Fruit fly (Drosophila melanogaster) whole organism, wandering third instar larva: Measurements from ENCODE around the gene CG6761.
A peak's percentile ranks its signal among the peaks of the same experiment; 100 is the strongest.

Experiments
- Dif ChIP-seq: fragments of 200-275, 200-300 bp; sonication (Bioruptor generic); optimal IDR thresholded peaks from 2 replicates; lab custom pipeline; 2018; ENCODE audit warnings: missing biosample characterization, missing genetic modification characterization; ENCODE audit not compliant: partially characterized antibody
- HLH106 ChIP-seq: fragments of 200-800 bp; optimal IDR thresholded peaks from 3 replicates; lab custom pipeline; 2019; ENCODE audit warnings: missing biosample characterization, mild to moderate bottlenecking, missing genetic modification characterization, moderate library complexity
- Hr83 ChIP-seq: fragments of 200-300 bp; sonication (Bioruptor generic); optimal IDR thresholded peaks from 2 replicates; lab custom pipeline; 2016; ENCODE audit warnings: missing biosample characterization, mild to moderate bottlenecking, missing genetic modification characterization, moderate library complexity; ENCODE audit not compliant: poor library complexity, severe bottlenecking
- Jra ChIP-seq: sonication (Bioruptor generic); optimal IDR thresholded peaks from 2 replicates; lab custom pipeline; 2016; ENCODE audit warnings: missing biosample characterization, missing genetic modification characterization
- Myc ChIP-seq: fragments of >200 bp; optimal IDR thresholded peaks from 2 replicates; lab custom pipeline; 2017
- Vsx2 ChIP-seq: fragments of 200-300, 225-300 bp; sonication (Bioruptor generic); optimal IDR thresholded peaks from 2 replicates; lab custom pipeline; 2018; ENCODE audit warnings: missing biosample characterization, missing genetic modification characterization; ENCODE audit not compliant: partially characterized antibody
- brk ChIP-seq: fragments of 200-800 bp; sonication (Bioruptor generic); optimal IDR thresholded peaks from 2 replicates; lab custom pipeline; 2016; ENCODE audit warnings: missing biosample characterization, mild to moderate bottlenecking, missing genetic modification characterization
- dl ChIP-seq, 2 experiments: fragments of 175-275, 200-275 bp in 1 of 2; fragments of 200-275 bp in 1 of 2; sonication (Bioruptor generic); optimal IDR thresholded peaks; lab custom pipeline; 2018; ENCODE audit warnings: mild to moderate bottlenecking in 2 of 2, missing biosample characterization in 2 of 2, missing genetic modification characterization in 2 of 2, moderate library complexity in 2 of 2; ENCODE audit not compliant: partially characterized antibody in 2 of 2, insufficient read depth in 1 of 2
- dmrt93B ChIP-seq: fragments of 200-800 bp; sonication (Bioruptor generic); optimal IDR thresholded peaks from 2 replicates; lab custom pipeline; 2018; ENCODE audit warnings: missing biosample characterization, mild to moderate bottlenecking, missing genetic modification characterization
- fru ChIP-seq: fragments of 200-800 bp; sonication (Bioruptor generic); optimal IDR thresholded peaks from 3 replicates; lab custom pipeline; 2016; ENCODE audit warnings: missing biosample characterization, mild to moderate bottlenecking, missing genetic modification characterization
- h ChIP-seq: fragments of 200-800 bp; sonication (Bioruptor generic); optimal IDR thresholded peaks from 3 replicates; lab custom pipeline; 2016; ENCODE audit warnings: missing biosample characterization, mild to moderate bottlenecking, missing genetic modification characterization
- psq ChIP-seq: fragments of 200-800 bp; sonication (Bioruptor generic); optimal IDR thresholded peaks from 3 replicates; lab custom pipeline; 2017; ENCODE audit warnings: missing biosample characterization, mild to moderate bottlenecking, missing genetic modification characterization, moderate library complexity
- usp ChIP-seq: fragments of >200 bp; optimal IDR thresholded peaks from 2 replicates; lab custom pipeline; 2017; ENCODE audit warnings: missing biosample characterization, missing genetic modification characterization

DNA sequence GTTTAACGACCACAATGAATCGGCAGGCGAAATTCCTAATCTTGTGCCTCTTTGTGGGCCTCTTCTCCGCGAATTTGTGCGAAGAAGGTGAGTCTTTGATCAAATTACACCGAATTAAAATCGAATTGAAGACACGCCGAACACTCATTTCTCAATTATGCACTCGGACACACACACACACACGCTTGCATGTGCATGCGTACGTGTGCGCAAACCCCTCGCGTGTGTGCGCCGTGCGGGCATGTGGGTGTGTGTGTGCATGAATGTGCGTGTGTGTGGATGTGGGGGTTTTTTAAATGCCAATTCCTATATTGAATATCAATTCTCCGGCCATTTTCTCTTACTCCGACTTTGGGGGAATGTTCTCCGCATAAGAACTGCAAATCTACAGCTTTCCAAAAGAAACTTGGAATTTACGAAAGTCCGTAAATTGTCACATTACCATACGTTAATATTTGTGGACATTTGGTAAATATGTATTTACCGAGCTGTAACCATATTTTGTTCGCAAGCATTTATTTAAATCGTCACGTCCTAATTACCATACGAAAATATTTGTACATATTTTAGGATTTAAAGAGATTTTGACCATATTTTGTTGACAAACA, 11.2 kb upstream of the CG6761 start:
- TF ChIP-seq fru (no peak), psq (GFP tag; lab: Kevin White, UChicago) (no peak), dmrt93B (no peak), HLH106 (tag; lab: Kevin White, UChicago) (no peak), h (GFP tag; lab: Kevin White, UChicago) (no peak), brk (no peak), usp (GFP tag; lab: Kevin White, UChicago) (no peak), Dif (GFP tag; lab: Kevin White, UChicago) (peak; percentile 36), Vsx2 (GFP tag; lab: Kevin White, UChicago) (no peak), Jra (no peak), dl (GFP tag; optimal IDR thresholded peaks at IDR 0.05; lab: Kevin White, UChicago; ENCODE audit: insufficient read depth in 1 of 2, partially characterized antibody in 2 of 2) (no peak), Hr83 (peak; percentile 57), Myc (no peak)
